Worm (Caenorhabditis elegans) whole organism, young adult: ENCODE results near the gene srlf-30.

Experiments used
- C17E4.6 ChIP-seq: fragments of 200-800 bp; sonication (Bioruptor generic); IDR thresholded peaks from 2 replicates; pipeline ENCODE4 v1.3.6; 2022; ENCODE audit warnings: missing genetic modification reagents, missing genetic modification characterization, missing compliant biosample characterization
- F10E7.11 ChIP-seq: sonication (generic microtip); optimal IDR thresholded peaks from 2 replicates; lab custom pipeline; 2017; ENCODE audit warnings: mild to moderate bottlenecking, missing genetic modification characterization, moderate library complexity, missing compliant biosample characterization
- F22D6.2 ChIP-seq: sonication (generic microtip); optimal IDR thresholded peaks from 2 replicates; lab custom pipeline; 2016; ENCODE audit warnings: mild to moderate bottlenecking, missing genetic modification characterization, missing compliant biosample characterization
- F23B12.7 ChIP-seq: sonication (generic microtip); optimal IDR thresholded peaks from 2 replicates; lab custom pipeline; 2017; ENCODE audit warnings: missing genetic modification characterization, mild to moderate bottlenecking, missing compliant biosample characterization, antibody characterized with exemption, moderate library complexity; ENCODE audit not compliant: insufficient read depth
- F33H1.4 ChIP-seq: fragments of 200-800 bp; sonication (Bioruptor generic); IDR thresholded peaks from 2 replicates; pipeline ENCODE4 v1.3.6; 2022; ENCODE audit warnings: missing genetic modification reagents, missing genetic modification characterization, missing compliant biosample characterization
- F39B2.1 ChIP-seq: fragments of 200-800 bp; sonication (Bioruptor generic); IDR thresholded peaks from 2 replicates; pipeline ENCODE4 v1.3.6; 2022; ENCODE audit warnings: missing genetic modification reagents, missing genetic modification characterization, missing compliant biosample characterization
- F57A8.1 ChIP-seq: fragments of 200-800 bp; sonication (Bioruptor generic); optimal IDR thresholded peaks from 2 replicates; lab custom pipeline; 2018; ENCODE audit warnings: mild to moderate bottlenecking, missing genetic modification characterization, moderate library complexity, missing compliant biosample characterization
- K12H6.12 ChIP-seq: fragments of 200-800 bp; sonication (Bioruptor generic); optimal IDR thresholded peaks from 2 replicates; lab custom pipeline; 2018; ENCODE audit warnings: mild to moderate bottlenecking, missing genetic modification characterization, missing compliant biosample characterization
- T26A5.8 ChIP-seq: sonication (generic microtip); optimal IDR thresholded peaks from 2 replicates; lab custom pipeline; 2016; ENCODE audit warnings: missing genetic modification characterization, missing compliant biosample characterization
- Y56A3A.18 ChIP-seq: fragments of 200-800 bp; sonication (Bioruptor generic); IDR thresholded peaks from 2 replicates; pipeline ENCODE4 v1.3.6; 2022; ENCODE audit warnings: missing genetic modification reagents, missing genetic modification characterization, missing compliant biosample characterization
- Y67H2A.10 ChIP-seq: fragments of 200-800 bp; sonication (Bioruptor generic); conservative IDR thresholded peaks from 2 replicates; pipeline ENCODE4 v1.3.6; 2022; ENCODE audit warnings: missing genetic modification reagents, missing genetic modification characterization, missing compliant biosample characterization
- Y79H2A.3 ChIP-seq: fragments of 200-800 bp; sonication (Bioruptor generic); conservative IDR thresholded peaks from 2 replicates; pipeline ENCODE4 v1.3.6; 2022; ENCODE audit warnings: missing genetic modification reagents, missing genetic modification characterization, missing compliant biosample characterization
- atf-7 ChIP-seq: sonication (generic microtip); optimal IDR thresholded peaks from 2 replicates; lab custom pipeline; 2017; ENCODE audit warnings: mild to moderate bottlenecking, missing genetic modification characterization, missing compliant biosample characterization
- attf-6 ChIP-seq: fragments of 200-800 bp; sonication (Bioruptor generic); IDR thresholded peaks from 2 replicates; pipeline ENCODE4 v1.3.6; 2022; ENCODE audit warnings: missing genetic modification reagents, missing genetic modification characterization, missing compliant biosample characterization
- bed-2 ChIP-seq: fragments of 200-800 bp; sonication (Bioruptor generic); IDR thresholded peaks from 2 replicates; pipeline ENCODE4 v1.3.6; 2022; ENCODE audit warnings: missing genetic modification reagents, missing genetic modification characterization, missing compliant biosample characterization
- cebp-2 ChIP-seq: fragments of 200-800 bp; sonication (Bioruptor generic); IDR thresholded peaks from 2 replicates; pipeline ENCODE4 v1.3.6; 2022; ENCODE audit warnings: missing genetic modification characterization, missing compliant biosample characterization
- ceh-40 ChIP-seq: fragments of 200-800 bp; sonication (Bioruptor generic); IDR thresholded peaks from 2 replicates; pipeline ENCODE4 v1.3.6; 2022; ENCODE audit warnings: missing genetic modification characterization, missing compliant biosample characterization
- dox-1 ChIP-seq: fragments of 200-800 bp; sonication (Bioruptor generic); IDR thresholded peaks from 2 replicates; pipeline ENCODE4 v1.3.6; 2022; ENCODE audit warnings: missing genetic modification reagents, missing genetic modification characterization, missing compliant biosample characterization
- ekl-4 ChIP-seq: fragments of 200-800 bp; sonication (Bioruptor generic); IDR thresholded peaks from 2 replicates; pipeline ENCODE4 v1.3.6; 2022; ENCODE audit warnings: missing genetic modification reagents, missing genetic modification characterization, missing compliant biosample characterization
- ets-4 ChIP-seq: fragments of 200-800 bp; sonication (Bioruptor generic); optimal IDR thresholded peaks from 2 replicates; lab custom pipeline; 2018; ENCODE audit warnings: mild to moderate bottlenecking, missing genetic modification characterization, missing compliant biosample characterization
- hlh-12 ChIP-seq: sonication (generic microtip); optimal IDR thresholded peaks from 2 replicates; lab custom pipeline; 2016; ENCODE audit warnings: missing genetic modification characterization, missing compliant biosample characterization
- hmg-20 ChIP-seq: fragments of 200-800 bp; sonication (Bioruptor generic); IDR thresholded peaks from 2 replicates; pipeline ENCODE4 v1.3.6; 2022; ENCODE audit warnings: missing genetic modification reagents, missing genetic modification characterization, missing compliant biosample characterization
- let-526 ChIP-seq: fragments of 200-800 bp; sonication (Bioruptor generic); IDR thresholded peaks from 2 replicates; pipeline ENCODE4 v1.3.6; 2022; ENCODE audit warnings: missing genetic modification reagents, missing genetic modification characterization, missing compliant biosample characterization
- lin-40 ChIP-seq: sonication (generic microtip); optimal IDR thresholded peaks from 2 replicates; lab custom pipeline; 2016; ENCODE audit warnings: missing genetic modification characterization, mild to moderate bottlenecking, missing compliant biosample characterization, missing genotype, missing genetic modification reagents
- lin-54 ChIP-seq: fragments of 200-800 bp; sonication (Bioruptor generic); optimal IDR thresholded peaks from 2 replicates; lab custom pipeline; 2018; ENCODE audit warnings: mild to moderate bottlenecking, missing genetic modification characterization, missing compliant biosample characterization
- madf-10 ChIP-seq: sonication (generic microtip); optimal IDR thresholded peaks from 2 replicates; lab custom pipeline; 2016; ENCODE audit warnings: mild to moderate bottlenecking, missing genetic modification characterization, missing compliant biosample characterization
- madf-3 ChIP-seq: fragments of 200-800 bp; sonication (Bioruptor generic); IDR thresholded peaks from 2 replicates; pipeline ENCODE4 v1.3.6; 2022; ENCODE audit warnings: missing genetic modification reagents, missing genetic modification characterization, missing compliant biosample characterization
- madf-6 ChIP-seq: fragments of 200-800 bp; sonication (Bioruptor generic); IDR thresholded peaks from 2 replicates; pipeline ENCODE4 v1.3.6; 2022; ENCODE audit warnings: missing genetic modification reagents, missing genetic modification characterization, missing compliant biosample characterization
- mes-4 ChIP-seq: sonication (generic microtip); optimal IDR thresholded peaks from 2 replicates; lab custom pipeline; 2016; ENCODE audit warnings: missing genotype, missing genetic modification characterization, missing compliant biosample characterization
- nfya-1 ChIP-seq: sonication (generic microtip); optimal IDR thresholded peaks from 2 replicates; lab custom pipeline; 2017; ENCODE audit warnings: antibody characterized with exemption, missing compliant biosample characterization, missing genetic modification characterization, borderline replicate concordance; ENCODE audit not compliant: insufficient read depth
- nhr-27 ChIP-seq: fragments of 200-800 bp; sonication (Bioruptor generic); optimal IDR thresholded peaks from 2 replicates; lab custom pipeline; 2018; ENCODE audit warnings: mild to moderate bottlenecking, missing genetic modification characterization, moderate library complexity, missing compliant biosample characterization
- nhr-80 ChIP-seq: sonication (generic microtip); optimal IDR thresholded peaks from 2 replicates; lab custom pipeline; 2016; ENCODE audit warnings: missing genetic modification characterization, missing compliant biosample characterization
- rcor-1 ChIP-seq: fragments of 200-800 bp; sonication (Bioruptor generic); IDR thresholded peaks from 2 replicates; pipeline ENCODE4 v1.3.6; 2022; ENCODE audit warnings: missing genetic modification reagents, missing genetic modification characterization, missing compliant biosample characterization
- sdz-38 ChIP-seq: sonication (generic microtip); optimal IDR thresholded peaks from 2 replicates; lab custom pipeline; 2016; ENCODE audit warnings: missing genotype, missing genetic modification characterization, missing compliant biosample characterization
- sea-2 ChIP-seq: fragments of 200-800 bp; sonication (Bioruptor generic); IDR thresholded peaks from 2 replicates; pipeline ENCODE4 v1.3.6; 2022; ENCODE audit warnings: missing genetic modification characterization, missing compliant biosample characterization
- snpc-1.3 ChIP-seq: sonication (generic microtip); optimal IDR thresholded peaks from 2 replicates; lab custom pipeline; 2017; ENCODE audit warnings: missing genetic modification characterization, mild to moderate bottlenecking, missing compliant biosample characterization, antibody characterized with exemption, moderate library complexity, missing genotype, missing genetic modification reagents; ENCODE audit not compliant: insufficient read depth
- somi-1 ChIP-seq: fragments of 200-800 bp; sonication (Bioruptor generic); optimal IDR thresholded peaks from 2 replicates; lab custom pipeline; 2018; ENCODE audit warnings: mild to moderate bottlenecking, missing genetic modification characterization, missing compliant biosample characterization
- sptf-2 ChIP-seq: fragments of 200-800 bp; sonication (Bioruptor generic); optimal IDR thresholded peaks from 2 replicates; lab custom pipeline; 2018; ENCODE audit warnings: mild to moderate bottlenecking, missing genetic modification characterization, missing compliant biosample characterization
- tbx-9 ChIP-seq: sonication (generic microtip); optimal IDR thresholded peaks from 2 replicates; lab custom pipeline; 2016; ENCODE audit warnings: borderline replicate concordance, missing genetic modification characterization, inconsistent platforms, missing compliant biosample characterization
- zfh-2 ChIP-seq: fragments of 200-800 bp; sonication (Bioruptor generic); conservative IDR thresholded peaks from 2 replicates; pipeline ENCODE4 v1.3.6; 2022; ENCODE audit warnings: missing genetic modification reagents, missing genetic modification characterization, missing compliant biosample characterization
- ztf-26 ChIP-seq: sonication (generic microtip); optimal IDR thresholded peaks from 2 replicates; lab custom pipeline; 2017; ENCODE audit warnings: missing genetic modification characterization, missing compliant biosample characterization
- ztf-28 ChIP-seq: fragments of 200-800 bp; sonication (Bioruptor generic); IDR thresholded peaks from 2 replicates; pipeline ENCODE4 v1.3.6; 2022; ENCODE audit warnings: missing genetic modification reagents, missing genetic modification characterization, missing compliant biosample characterization

The srlf-30 gene

DNA sequence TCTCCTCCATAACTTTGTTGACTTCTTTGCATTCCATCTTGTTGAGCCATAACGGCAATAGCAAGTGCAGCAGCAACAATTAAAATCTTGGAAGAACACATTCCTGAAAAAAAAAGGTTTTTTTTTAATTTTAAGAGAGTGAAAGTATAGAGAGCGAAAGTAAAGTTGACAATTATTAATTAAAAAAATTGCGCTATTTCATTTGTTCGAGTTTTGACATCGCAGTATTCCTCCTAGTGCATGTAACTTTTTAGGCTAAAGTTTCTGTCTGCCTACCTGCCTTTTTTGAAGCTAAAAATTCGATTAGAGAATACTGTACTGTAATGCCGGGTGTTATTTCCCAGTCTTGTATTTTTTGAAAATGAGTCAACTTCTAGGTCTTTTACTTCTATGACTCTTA, 8.2 kb upstream of the srlf-30 start, which contains the start of gene srlf-12:
Gene srlf-12, minus strand, starts transcription at position 101 of the 400 bp plus-strand sequence.
- no peak for TF ChIP-seq snpc-1.3 (tag; lab: Kevin White, UChicago)
- no peak for TF ChIP-seq sdz-38
- TF ChIP-seq tbx-9, result no peak
- no peak for TF ChIP-seq ztf-26 (tag; lab: Kevin White, UChicago)
- no peak for TF ChIP-seq ets-4
- no peak for TF ChIP-seq madf-3 (GFP tag; lab: Robert Waterston, UW)
- no peak for TF ChIP-seq C17E4.6 (GFP tag; lab: Robert Waterston, UW)
- TF ChIP-seq ztf-28 (GFP tag; lab: Robert Waterston, UW), result no peak
- TF ChIP-seq T26A5.8 (tag; lab: Kevin White, UChicago), result no peak
- no peak for TF ChIP-seq Y56A3A.18
- TF ChIP-seq attf-6 (GFP tag; lab: Robert Waterston, UW), result no peak
- TF ChIP-seq sea-2 (GFP tag; lab: Robert Waterston, UW), result no peak
- TF ChIP-seq F33H1.4, result no peak
- no peak for TF ChIP-seq hlh-12 (tag; lab: Kevin White, UChicago)

DNA sequence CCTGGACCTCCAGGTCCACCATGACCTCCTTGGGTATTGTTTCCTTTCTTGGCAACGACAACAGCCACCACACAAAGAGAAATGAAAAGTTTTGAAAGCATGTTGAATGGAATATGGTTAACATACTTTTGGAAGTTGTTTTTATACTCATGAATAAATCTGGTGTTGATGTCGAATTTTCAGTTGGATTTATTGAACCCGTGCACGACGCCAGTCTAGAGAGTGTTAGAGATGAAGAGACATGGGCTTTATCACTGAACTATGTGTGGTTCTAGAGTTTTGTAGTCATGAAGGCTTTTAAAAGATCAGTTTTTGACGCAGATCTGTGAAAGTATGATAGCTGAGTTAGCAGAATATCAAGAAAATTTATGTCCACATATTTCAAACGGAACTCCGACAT, 5.9 kb upstream of the srlf-30 start, which contains the start of gene srlf-14:
Gene srlf-14, minus strand, starts transcription at position 101 of the 400 bp plus-strand sequence.
- TF ChIP-seq sptf-2 (GFP tag; lab: Kevin White, UChicago) (no peak), nhr-80 (tag; lab: Kevin White, UChicago) (no peak), F39B2.1 (GFP tag; lab: Robert Waterston, UW) (no peak), ekl-4 (GFP tag; lab: Robert Waterston, UW) (no peak), F10E7.11 (tag; lab: Kevin White, UChicago) (no peak), let-526 (GFP tag; lab: Robert Waterston, UW) (no peak), bed-2 (GFP tag; lab: Robert Waterston, UW) (no peak), F23B12.7 (tag; lab: Kevin White, UChicago) (no peak)

DNA sequence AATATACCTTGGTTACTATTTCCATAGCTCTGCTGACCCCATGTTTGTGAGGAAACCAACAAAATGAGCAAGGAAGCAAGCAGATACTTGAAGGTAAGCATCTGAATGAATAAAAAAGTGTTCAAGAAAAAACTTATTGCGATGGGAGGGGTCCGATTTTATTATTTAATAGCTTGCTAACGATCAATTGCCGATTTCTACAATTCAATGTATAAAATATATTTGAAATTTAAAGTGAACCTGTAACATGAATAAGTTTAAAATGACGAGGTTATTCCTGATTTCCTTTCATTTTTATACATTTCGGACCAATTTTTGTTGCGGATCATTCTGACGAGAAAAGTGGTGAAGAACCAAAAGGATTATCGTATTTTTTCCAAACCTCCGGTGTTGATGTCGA, 3.7 kb upstream of the srlf-30 start, which contains the start of gene srlf-13:
Gene srlf-13, minus strand, starts transcription at position 101 of the 400 bp plus-strand sequence.
- TF ChIP-seq atf-7 (tag; lab: Kevin White, UChicago) (no peak), hmg-20 (GFP tag; lab: Robert Waterston, UW) (no peak), ekl-4 (GFP tag; lab: Robert Waterston, UW) (no peak), Y67H2A.10 (GFP tag; lab: Robert Waterston, UW) (no peak), zfh-2 (GFP tag; lab: Robert Waterston, UW) (no peak), madf-10 (tag; lab: Kevin White, UChicago) (no peak), ceh-40 (no peak), mes-4 (no peak), somi-1 (GFP tag; lab: Kevin White, UChicago) (no peak), F23B12.7 (tag; lab: Kevin White, UChicago) (no peak), F22D6.2 (tag; lab: Kevin White, UChicago) (no peak), sdz-38 (no peak), sea-2 (GFP tag; lab: Robert Waterston, UW) (no peak), nfya-1 (no peak), bed-2 (GFP tag; lab: Robert Waterston, UW) (no peak), ets-4 (no peak), F33H1.4 (no peak)

ce11 chrIV:10898160-10898559, 2.0 kb upstream of the srlf-30 start:
- TF ChIP-seq F33H1.4 (no peak), lin-40 (tag; lab: Kevin White, UChicago) (no peak), K12H6.12 (tag; lab: Kevin White, UChicago) (no peak), atf-7 (tag; lab: Kevin White, UChicago) (no peak), rcor-1 (no peak), F57A8.1 (GFP tag; lab: Kevin White, UChicago) (no peak), F39B2.1 (GFP tag; lab: Robert Waterston, UW) (no peak), cebp-2 (GFP tag; lab: Robert Waterston, UW) (no peak), dox-1 (GFP tag; lab: Robert Waterston, UW) (no peak), Y79H2A.3 (no peak), madf-6 (GFP tag; lab: Robert Waterston, UW) (no peak), nhr-27 (tag; lab: Kevin White, UChicago) (no peak), lin-54 (GFP tag; lab: Kevin White, UChicago) (no peak), T26A5.8 (tag; lab: Kevin White, UChicago) (no peak), F23B12.7 (tag; lab: Kevin White, UChicago) (no peak)
